Worm (Caenorhabditis elegans) whole organism, mixed stage, embryonic: ENCODE results near the gene lgc-39.

Experiments used
- lin-13 ChIP-seq: fragments of 150-350 bp; optimal IDR thresholded peaks from 2 replicates; lab custom pipeline; 2014; ENCODE audit warnings: missing biosample characterization, missing genetic modification characterization
- sem-2 ChIP-seq: fragments of 200-800 bp; sonication (Bioruptor generic); optimal IDR thresholded peaks from 2 replicates; lab custom pipeline; 2018; ENCODE audit warnings: mild to moderate bottlenecking, missing genetic modification characterization, missing compliant biosample characterization
- snpc-4 ChIP-seq: fragments of 150-350 bp; optimal IDR thresholded peaks from 2 replicates; lab custom pipeline; 2014; ENCODE audit warnings: missing biosample characterization, missing genetic modification characterization
- sptf-1 ChIP-seq: sonication (generic microtip); optimal IDR thresholded peaks from 2 replicates; lab custom pipeline; 2017; ENCODE audit warnings: mild to moderate bottlenecking, missing genetic modification characterization, moderate library complexity, missing compliant biosample characterization

DNA sequence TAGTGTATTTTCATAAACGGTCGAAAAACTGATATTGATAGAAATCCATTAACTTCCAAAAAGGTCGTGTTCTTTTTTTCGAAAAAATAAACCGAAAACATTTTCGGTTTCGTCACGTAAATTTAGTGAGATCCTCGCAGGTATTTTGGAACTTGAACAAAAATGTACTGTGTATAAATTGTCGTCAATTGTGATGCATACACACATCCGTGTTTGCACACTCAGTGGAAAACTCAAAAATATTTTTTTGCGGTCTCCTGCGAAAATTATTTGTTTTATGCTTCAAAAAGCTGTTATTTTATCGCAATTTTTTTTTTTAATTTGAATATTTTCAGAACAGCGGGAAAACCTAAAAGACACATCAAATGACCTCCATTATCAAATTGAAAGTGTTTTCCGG is 3.5 kb downstream of the lgc-39 start, which contains the start of gene cpsf-2:
- TF ChIP-seq lin-13 (tag; lab: Kevin White, UChicago) (no peak), sem-2 (GFP tag; lab: Kevin White, UChicago) (no peak), snpc-4 (tag; lab: Kevin White, UChicago) (no peak), sptf-1 (tag; lab: Kevin White, UChicago) (no peak)
